Fruit fly (Drosophila melanogaster): ENCODE results near the gene Mhc.

dm6 chr2L:16818335-16818973, 52.1 kb downstream of the Mhc start:
- TF ChIP-seq CG8478 (optimal IDR thresholded peaks at IDR 0.05) (no peak), CTCF (optimal IDR thresholded peaks at IDR 0.05) (no peak)

Measured in S2 (cell line).